Worm (Caenorhabditis elegans) whole organism, late embryonic: Measurements from ENCODE around the gene F14H12.3.

Source experiments
- F13H6.1 ChIP-seq: sonication (generic microtip); optimal IDR thresholded peaks from 2 replicates; lab custom pipeline; 2016; ENCODE audit warnings: missing genetic modification characterization, missing compliant biosample characterization
- ama-1 ChIP-seq: fragments of 150-350 bp; optimal IDR thresholded peaks from 2 replicates; lab custom pipeline; 2014
- hlh-6 ChIP-seq: sonication (generic microtip); optimal IDR thresholded peaks from 2 replicates; lab custom pipeline; 2016; ENCODE audit warnings: missing genotype, missing genetic modification characterization, missing compliant biosample characterization
- lin-11 ChIP-seq: fragments of 200-800 bp; sonication (Bioruptor generic); optimal IDR thresholded peaks from 2 replicates; lab custom pipeline; 2018; ENCODE audit warnings: mild to moderate bottlenecking, missing genetic modification characterization, missing compliant biosample characterization
- nhr-11 ChIP-seq: fragments of 150-350 bp; optimal IDR thresholded peaks from 2 replicates; lab custom pipeline; 2014; ENCODE audit warnings: missing biosample characterization, missing genetic modification characterization
- npax-4 ChIP-seq: sonication (generic microtip); optimal IDR thresholded peaks from 2 replicates; lab custom pipeline; 2016; ENCODE audit warnings: missing genetic modification characterization, missing compliant biosample characterization
- pha-4 ChIP-seq: fragments of 150-350 bp; optimal IDR thresholded peaks from 2 replicates; lab custom pipeline; 2018; ENCODE audit warnings: missing biosample characterization, missing genetic modification reagents, missing genetic modification characterization
- unc-3 ChIP-seq, 2 experiments: fragments of 200-800 bp in 1 of 2; sonication (Bioruptor generic) in 1 of 2; sonication (generic microtip) in 1 of 2; conservative IDR thresholded peaks in 1 of 2; optimal IDR thresholded peaks in 1 of 2; 2 replicates each; pipeline versions ENCODE4 v1.3.6 to Lab custom; 2016 to 2022; ENCODE audit warnings: missing compliant biosample characterization in 2 of 2, missing genetic modification characterization in 2 of 2, missing genetic modification reagents in 1 of 2
- unc-86 ChIP-seq: sonication (generic microtip); optimal IDR thresholded peaks from 2 replicates; lab custom pipeline; 2016; ENCODE audit warnings: missing genetic modification characterization, missing compliant biosample characterization
- zip-5 ChIP-seq: sonication (generic microtip); optimal IDR thresholded peaks from 2 replicates; lab custom pipeline; 2016; ENCODE audit warnings: missing genetic modification characterization, missing compliant biosample characterization

ce11 chrX:4383316-4383936 lies 39.4 kb downstream of the F14H12.3 start, which contains the start of gene lst-2:
- TF ChIP-seq unc-3 (GFP tag; conservative IDR thresholded peaks at IDR 0.05; lab: Robert Waterston, UW) (no peak), unc-3 (tag; optimal IDR thresholded peaks at IDR 0.05; lab: Kevin White, UChicago) (no peak), pha-4 (tag; lab: Kevin White, UChicago) (no peak), unc-86 (no peak), hlh-6 (tag; lab: Kevin White, UChicago) (no peak), lin-11 (tag; lab: Kevin White, UChicago) (no peak), nhr-11 (tag; lab: Kevin White, UChicago) (no peak), zip-5 (tag; lab: Kevin White, UChicago) (no peak), npax-4 (tag; lab: Kevin White, UChicago) (no peak), F13H6.1 (tag; lab: Kevin White, UChicago) (no peak), ama-1 (lab: Kevin White, UChicago) (no peak)
